Fruit fly (Drosophila melanogaster) whole organism, embryonic: ENCODE measurements around the gene Mettl2.

Experiments
- C15 ChIP-seq: fragments of 200-800 bp; sonication (Bioruptor generic); IDR thresholded peaks from 3 replicates; pipeline ENCODE4 v1.3.6; 2022; ENCODE audit warnings: missing biosample characterization, missing genetic modification characterization
- CG10959 ChIP-seq: fragments of 200-800 bp; sonication (Bioruptor generic); IDR thresholded peaks from 2 replicates; pipeline ENCODE4 v1.3.6; 2022; ENCODE audit warnings: missing biosample characterization, missing genetic modification characterization
- CG10979 ChIP-seq: fragments of 200-800 bp; sonication (Bioruptor generic); optimal IDR thresholded peaks from 2 replicates; lab custom pipeline; 2018; ENCODE audit warnings: missing biosample characterization, mild to moderate bottlenecking, missing genetic modification characterization, moderate library complexity
- CG12155 ChIP-seq: fragments of 200-800 bp; sonication (Bioruptor generic); optimal IDR thresholded peaks from 3 replicates; lab custom pipeline; 2016; ENCODE audit warnings: missing biosample characterization, missing genetic modification characterization
- CG12236 ChIP-seq: fragments of 200-800 bp; sonication (Bioruptor generic); optimal IDR thresholded peaks from 2 replicates; lab custom pipeline; 2016; ENCODE audit warnings: missing biosample characterization, missing genetic modification characterization
- CG12659 ChIP-seq: fragments of 200-800 bp; sonication (Bioruptor generic); optimal IDR thresholded peaks from 3 replicates; lab custom pipeline; 2017; ENCODE audit warnings: mild to moderate bottlenecking, missing biosample characterization, missing genetic modification reagents, missing genetic modification characterization
- CG13775 ChIP-seq: fragments of 200-800 bp; sonication (Bioruptor generic); optimal IDR thresholded peaks from 3 replicates; lab custom pipeline; 2017; ENCODE audit warnings: missing biosample characterization, mild to moderate bottlenecking, missing genetic modification characterization
- CG14860 ChIP-seq: fragments of 200-800 bp; sonication (Bioruptor generic); IDR thresholded peaks from 3 replicates; pipeline ENCODE4 v1.3.6; 2022; ENCODE audit warnings: missing biosample characterization, missing genetic modification characterization; ENCODE audit not compliant: partially characterized antibody
- CG15269 ChIP-seq: fragments of 200-800 bp; sonication (Bioruptor generic); optimal IDR thresholded peaks from 2 replicates; lab custom pipeline; 2018; ENCODE audit warnings: missing biosample characterization, mild to moderate bottlenecking, missing genetic modification characterization, moderate library complexity
- CG15601 ChIP-seq: fragments of 200-800 bp; sonication (Bioruptor generic); optimal IDR thresholded peaks from 3 replicates; lab custom pipeline; 2019; ENCODE audit warnings: missing biosample characterization, mild to moderate bottlenecking, missing genetic modification characterization, moderate library complexity
- CG16815 ChIP-seq: fragments of 200-800 bp; sonication (Bioruptor generic); optimal IDR thresholded peaks from 3 replicates; lab custom pipeline; 2017; ENCODE audit warnings: missing biosample characterization, mild to moderate bottlenecking, missing genetic modification characterization
- CG17568 ChIP-seq: fragments of 200-800 bp; sonication (Bioruptor generic); optimal IDR thresholded peaks from 2 replicates; lab custom pipeline; 2018; ENCODE audit warnings: missing biosample characterization, mild to moderate bottlenecking, missing genetic modification characterization, moderate library complexity
- CG1832 ChIP-seq: fragments of 200-800 bp; sonication (Bioruptor generic); optimal IDR thresholded peaks from 2 replicates; lab custom pipeline; 2017; ENCODE audit warnings: missing biosample characterization, mild to moderate bottlenecking, missing genetic modification characterization, inconsistent platforms
- CG31388 ChIP-seq: fragments of 200-800 bp; sonication (Bioruptor generic); optimal IDR thresholded peaks from 2 replicates; lab custom pipeline; 2016; ENCODE audit warnings: missing biosample characterization, missing genetic modification characterization
- CG32532 ChIP-seq: fragments of 200-800 bp; sonication (Bioruptor generic); IDR thresholded peaks from 2 replicates; pipeline ENCODE4 v1.3.6; 2022; ENCODE audit warnings: missing biosample characterization, missing genetic modification characterization
- CG3281 ChIP-seq: fragments of 200-800 bp; sonication (Bioruptor generic); optimal IDR thresholded peaks from 3 replicates; lab custom pipeline; 2017; ENCODE audit warnings: missing biosample characterization, mild to moderate bottlenecking, missing genetic modification characterization
- CG34422 ChIP-seq: fragments of 200-800 bp; sonication (Bioruptor generic); IDR thresholded peaks from 3 replicates; pipeline ENCODE4 v1.3.6; 2022; ENCODE audit warnings: missing biosample characterization, missing genetic modification characterization
- CG5245 ChIP-seq: fragments of 200-800 bp; sonication (Bioruptor generic); optimal IDR thresholded peaks from 3 replicates; lab custom pipeline; 2016; ENCODE audit warnings: missing biosample characterization, missing genetic modification characterization
- CG8281 ChIP-seq: fragments of 200-800 bp; sonication (Bioruptor generic); optimal IDR thresholded peaks from 2 replicates; lab custom pipeline; 2018; ENCODE audit warnings: missing biosample characterization, mild to moderate bottlenecking, missing genetic modification characterization, moderate library complexity
- Dek ChIP-seq: fragments of 200-800 bp; sonication (Bioruptor generic); optimal IDR thresholded peaks from 3 replicates; lab custom pipeline; 2019; ENCODE audit warnings: missing biosample characterization, mild to moderate bottlenecking, missing genetic modification characterization, moderate library complexity
- Eip74EF ChIP-seq, 2 experiments: fragments of 200-800 bp in 1 of 2; fragments of >200 bp in 1 of 2; sonication (Bioruptor generic) in 1 of 2; optimal IDR thresholded peaks; 2 replicates each; lab custom pipeline; 2017 to 2019; ENCODE audit warnings: missing biosample characterization in 2 of 2, missing genetic modification characterization in 2 of 2, mild to moderate bottlenecking in 1 of 2, moderate library complexity in 1 of 2
- Hey ChIP-seq: fragments of 200-800 bp; sonication (Bioruptor generic); optimal IDR thresholded peaks from 3 replicates; lab custom pipeline; 2018; ENCODE audit warnings: missing biosample characterization, mild to moderate bottlenecking, missing genetic modification characterization
- Hsf ChIP-seq: fragments of 200-800 bp; sonication (Bioruptor generic); optimal IDR thresholded peaks from 3 replicates; lab custom pipeline; 2016; ENCODE audit warnings: missing biosample characterization, missing genetic modification characterization
- NK7.1 ChIP-seq: fragments of 200-800 bp; sonication (Bioruptor generic); optimal IDR thresholded peaks from 3 replicates; lab custom pipeline; 2016; ENCODE audit warnings: missing biosample characterization, missing genetic modification characterization
- Nf-YA ChIP-seq: fragments of 200-800 bp; sonication (Bioruptor generic); IDR thresholded peaks from 2 replicates; pipeline ENCODE4 v1.3.6; 2022; ENCODE audit warnings: missing biosample characterization, missing genetic modification characterization
- Poxn ChIP-seq: fragments of 200-800 bp; sonication (Bioruptor generic); IDR thresholded peaks from 2 replicates; pipeline ENCODE4 v1.3.6; 2022; ENCODE audit warnings: missing biosample characterization, missing genetic modification characterization
- Ssrp ChIP-seq: fragments of 200-800 bp; sonication (Bioruptor generic); optimal IDR thresholded peaks from 2 replicates; lab custom pipeline; 2018; ENCODE audit warnings: missing biosample characterization, mild to moderate bottlenecking, missing genetic modification characterization, moderate library complexity
- abd-A ChIP-seq: fragments of 200-800 bp; sonication (Bioruptor generic); optimal IDR thresholded peaks from 3 replicates; lab custom pipeline; 2019; ENCODE audit warnings: missing biosample characterization, mild to moderate bottlenecking, missing genetic modification characterization, moderate library complexity
- bab2 ChIP-seq: fragments of 200-800 bp; sonication (Bioruptor generic); optimal IDR thresholded peaks from 2 replicates; lab custom pipeline; 2016; ENCODE audit warnings: missing biosample characterization, missing genetic modification characterization
- chinmo ChIP-seq: fragments of 200-800 bp; sonication (Bioruptor generic); IDR thresholded peaks from 4 replicates; pipeline ENCODE4 v1.3.6; 2022; ENCODE audit warnings: missing biosample characterization, missing genetic modification characterization; ENCODE audit not compliant: partially characterized antibody
- dimm ChIP-seq: fragments of 200-800 bp; sonication (Bioruptor generic); IDR thresholded peaks from 2 replicates; pipeline ENCODE4 v1.3.6; 2022; ENCODE audit warnings: missing biosample characterization, missing genetic modification characterization
- disco-r ChIP-seq: fragments of 200-800 bp; sonication (Bioruptor generic); optimal IDR thresholded peaks from 2 replicates; lab custom pipeline; 2016; ENCODE audit warnings: missing biosample characterization, missing genetic modification characterization
- fd64A ChIP-seq: fragments of 200-800 bp; sonication (Bioruptor generic); optimal IDR thresholded peaks from 3 replicates; lab custom pipeline; 2018; ENCODE audit warnings: missing biosample characterization, mild to moderate bottlenecking, missing genetic modification characterization
- h ChIP-seq: fragments of >200 bp; optimal IDR thresholded peaks from 2 replicates; lab custom pipeline; 2017
- hth ChIP-seq: fragments of >200 bp; optimal IDR thresholded peaks from 2 replicates; lab custom pipeline; 2017; ENCODE audit warnings: inconsistent platforms
- ind ChIP-seq: fragments of 200-800 bp; sonication (Bioruptor generic); optimal IDR thresholded peaks from 3 replicates; lab custom pipeline; 2016; ENCODE audit warnings: missing biosample characterization, missing genetic modification characterization
- insv ChIP-seq, 2 experiments: fragments of 200-800 bp; sonication (Bioruptor generic); optimal IDR thresholded peaks; 3 replicates each; lab custom pipeline; 2016 to 2018; ENCODE audit warnings: missing biosample characterization in 2 of 2, missing genetic modification characterization in 2 of 2
- knrl ChIP-seq: fragments of 200-800 bp; sonication (Bioruptor generic); IDR thresholded peaks from 3 replicates; pipeline ENCODE4 v1.3.6; 2022; ENCODE audit warnings: missing biosample characterization, missing genetic modification characterization; ENCODE audit not compliant: partially characterized antibody
- nerfin-1 ChIP-seq: fragments of 200-800 bp; sonication (Bioruptor generic); optimal IDR thresholded peaks from 3 replicates; lab custom pipeline; 2019; ENCODE audit warnings: missing biosample characterization, mild to moderate bottlenecking, missing genetic modification characterization, moderate library complexity
- nmo ChIP-seq: fragments of 200-800 bp; sonication (Bioruptor generic); optimal IDR thresholded peaks from 2 replicates; lab custom pipeline; 2018; ENCODE audit warnings: missing biosample characterization, mild to moderate bottlenecking, missing genetic modification characterization, moderate library complexity
- p53 ChIP-seq: fragments of 200-800 bp; sonication (Bioruptor generic); optimal IDR thresholded peaks from 2 replicates; lab custom pipeline; 2016; ENCODE audit warnings: missing biosample characterization, missing genetic modification characterization
- pan ChIP-seq, 4 experiments: fragments of >200 bp in 3 of 4; fragments of 200-800 bp in 1 of 4; sonication (Bioruptor generic) in 1 of 4; optimal IDR thresholded peaks in 3 of 4; IDR thresholded peaks in 1 of 4; 2 replicates each; pipeline versions ENCODE4 v1.3.6 to Lab custom; 2017 to 2022; ENCODE audit warnings: missing biosample characterization in 2 of 4, missing genetic modification characterization in 2 of 4, mixed read lengths in 1 of 4
- pita ChIP-seq: fragments of 200-800 bp; sonication (Bioruptor generic); optimal IDR thresholded peaks from 2 replicates; lab custom pipeline; 2017; ENCODE audit warnings: missing biosample characterization, mild to moderate bottlenecking, missing genetic modification characterization
- slou ChIP-seq: fragments of 200-800 bp; sonication (Bioruptor generic); optimal IDR thresholded peaks from 3 replicates; lab custom pipeline; 2016; ENCODE audit warnings: missing biosample characterization, missing genetic modification characterization
- slp2 ChIP-seq: fragments of 200-800 bp; sonication (Bioruptor generic); optimal IDR thresholded peaks from 2 replicates; lab custom pipeline; 2016; ENCODE audit warnings: missing biosample characterization, missing genetic modification characterization
- sr ChIP-seq: fragments of 200-800 bp; sonication (Bioruptor generic); IDR thresholded peaks from 3 replicates; pipeline ENCODE4 v1.3.6; 2022; ENCODE audit warnings: missing biosample characterization, missing genetic modification characterization
- tll ChIP-seq, 2 experiments: fragments of 200-800 bp in 1 of 2; fragments of >200 bp in 1 of 2; sonication (Bioruptor generic) in 1 of 2; optimal IDR thresholded peaks; 2 replicates each; lab custom pipeline; 2017 to 2019; ENCODE audit warnings: missing biosample characterization in 2 of 2, missing genetic modification characterization in 2 of 2, mild to moderate bottlenecking in 1 of 2, moderate library complexity in 1 of 2
- vfl ChIP-seq: fragments of 200-800 bp; sonication (Bioruptor generic); optimal IDR thresholded peaks from 2 replicates; lab custom pipeline; 2016; ENCODE audit warnings: missing biosample characterization, missing genetic modification characterization
- wdn ChIP-seq: fragments of 200-800 bp; sonication (Bioruptor generic); IDR thresholded peaks from 2 replicates; pipeline ENCODE4 v1.3.6; 2022; ENCODE audit warnings: missing biosample characterization, missing genetic modification characterization
- zfh2 ChIP-seq: fragments of 200-800 bp; sonication (Bioruptor generic); optimal IDR thresholded peaks from 2 replicates; lab custom pipeline; 2016; ENCODE audit warnings: missing biosample characterization, missing genetic modification characterization

The Mettl2 gene

DNA sequence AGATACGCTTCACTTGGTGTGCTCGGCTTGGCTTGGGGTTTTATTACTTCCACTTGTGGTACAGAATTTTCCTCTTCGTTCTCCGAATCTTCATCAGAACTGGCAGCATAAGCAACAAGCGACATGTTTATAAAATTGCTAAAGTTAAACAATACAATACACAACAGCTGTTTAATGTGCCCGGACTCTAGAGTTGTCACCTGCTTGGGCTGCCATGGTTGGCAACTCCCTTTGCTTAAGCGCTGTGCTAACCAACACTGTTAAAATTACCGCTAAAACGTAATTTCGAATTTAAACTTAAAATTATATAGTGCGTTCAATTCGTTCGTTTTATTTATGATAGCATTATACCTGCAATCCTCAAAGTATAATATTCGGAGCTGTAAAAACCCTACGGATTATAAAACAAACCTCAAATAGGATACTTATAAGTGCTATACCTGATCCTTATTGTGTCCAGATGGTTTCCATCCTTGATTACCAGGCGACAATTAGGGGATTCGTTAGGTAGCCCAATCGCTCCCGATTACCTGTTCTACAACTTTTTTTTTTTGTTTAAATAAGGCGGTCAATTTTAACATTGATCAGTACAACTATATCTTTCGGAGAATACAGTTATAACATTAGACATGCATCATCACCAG is 8.4 kb upstream of the Mettl2 start, which contains the start of the genes CG17249 and Bro:
Gene CG17249 (minus strand): TSS at position 189 of the 644 bp plus-strand sequence.
Gene Bro (plus strand): TSS at position 594 of the 644 bp plus-strand sequence.
- TF ChIP-seq p53 (GFP tag; lab: Kevin White, UChicago): no peak
- no peak; the same call in 2 of the 3 replicates for TF ChIP-seq knrl (GFP tag; lab: Robert Waterston, UW)
- TF ChIP-seq CG34422 (GFP tag; lab: Robert Waterston, UW): peak; percentile 49; the same call in 1 of the 3 replicates
- no peak for TF ChIP-seq tll (GFP tag; optimal IDR thresholded peaks at IDR 0.05; lab: Kevin White, UChicago)
- no peak for TF ChIP-seq insv (GFP tag; optimal IDR thresholded peaks at IDR 0.05; lab: Kevin White, UChicago)
- no peak for TF ChIP-seq Eip74EF (GFP tag; optimal IDR thresholded peaks at IDR 0.05; lab: Kevin White, UChicago)
- TF ChIP-seq pan (optimal IDR thresholded peaks at IDR 0.05; lab: Kevin White, UChicago): no peak
- no peak for TF ChIP-seq pan (GFP tag; optimal IDR thresholded peaks at IDR 0.05 in 1 of 2, IDR thresholded peaks at IDR 0.05 in 1 of 2)
- TF ChIP-seq CG12155 (GFP tag; lab: Kevin White, UChicago): peak; percentile 43
- no peak for TF ChIP-seq CG13775 (GFP tag; lab: Kevin White, UChicago)
- no peak for TF ChIP-seq disco-r (GFP tag; lab: Kevin White, UChicago)
- no peak for TF ChIP-seq Ssrp (tag; lab: Kevin White, UChicago)
- TF ChIP-seq C15 (GFP tag; lab: Robert Waterston, UW): 0 out of 3 replicates have a peak, but pooled peaks have one; percentile 11
- TF ChIP-seq CG1832 (GFP tag; lab: Kevin White, UChicago): no peak
- TF ChIP-seq CG32532 (GFP tag; lab: Robert Waterston, UW): no peak
- TF ChIP-seq pita: no peak
- TF ChIP-seq Dek (tag; lab: Kevin White, UChicago): no peak
- TF ChIP-seq nmo: peak; percentile 31
- TF ChIP-seq Hsf (GFP tag; lab: Kevin White, UChicago): peak; percentile 45
- no peak for TF ChIP-seq h (lab: Kevin White, UChicago)
- TF ChIP-seq CG12236 (GFP tag; lab: Kevin White, UChicago): no peak
- no peak for TF ChIP-seq dimm (GFP tag; lab: Robert Waterston, UW)
- TF ChIP-seq fd64A (GFP tag; lab: Kevin White, UChicago): no peak
- no peak for TF ChIP-seq sr (GFP tag; lab: Robert Waterston, UW)
- TF ChIP-seq CG10979: no peak
- TF ChIP-seq nerfin-1 (tag; lab: Kevin White, UChicago): no peak
- TF ChIP-seq NK7.1: peak; percentile 28
- peak; percentile 53; the same call in 1 of the 4 replicates for TF ChIP-seq chinmo (GFP tag; lab: Robert Waterston, UW)
- no peak for TF ChIP-seq CG10959
- TF ChIP-seq wdn (GFP tag; lab: Robert Waterston, UW): no peak
- TF ChIP-seq CG8281: no peak
- no peak for TF ChIP-seq Nf-YA (GFP tag; lab: Robert Waterston, UW)
- TF ChIP-seq Hey: no peak
- no peak for TF ChIP-seq CG15269 (tag; lab: Kevin White, UChicago)
- no peak for TF ChIP-seq hth (lab: Kevin White, UChicago)
- TF ChIP-seq CG16815: no peak
- no peak for TF ChIP-seq slp2 (GFP tag; lab: Kevin White, UChicago)
- TF ChIP-seq CG3281 (GFP tag; lab: Kevin White, UChicago): no peak
- TF ChIP-seq CG17568 (GFP tag; lab: Kevin White, UChicago): no peak
- no peak for TF ChIP-seq Poxn (GFP tag; lab: Robert Waterston, UW)
- TF ChIP-seq CG31388 (GFP tag; lab: Kevin White, UChicago): no peak
- no peak for TF ChIP-seq abd-A (tag; lab: Kevin White, UChicago)
- TF ChIP-seq CG15601 (tag; lab: Kevin White, UChicago): no peak
- no peak for TF ChIP-seq ind (GFP tag; lab: Kevin White, UChicago)
- no peak for TF ChIP-seq CG5245
- no peak for TF ChIP-seq CG14860
- peak; percentile 40 for TF ChIP-seq CG12659 (GFP tag; lab: Kevin White, UChicago)
- TF ChIP-seq zfh2 (GFP tag; lab: Kevin White, UChicago): peak; percentile 54
- TF ChIP-seq bab2 (GFP tag; lab: Kevin White, UChicago): peak; percentile 14
- TF ChIP-seq slou: no peak
- TF ChIP-seq vfl (GFP tag; lab: Kevin White, UChicago): peak; percentile 53
